Worm (Caenorhabditis elegans) whole organism, L4 larva: ENCODE data around the gene C17H11.5.
"Not testable (repeated sequence)": the region's sequence is repeated elsewhere in the genome, so short reads cannot be mapped to it uniquely, and the experiment has no call there.

Experiments
- D1046.2 ChIP-seq: fragments of 200-800 bp; sonication (Bioruptor generic); IDR thresholded peaks from 2 replicates; pipeline ENCODE4 v1.3.6; 2022; ENCODE audit warnings: missing genetic modification characterization, missing compliant biosample characterization
- F26F4.8 ChIP-seq: fragments of 200-800 bp; sonication (Bioruptor generic); conservative IDR thresholded peaks from 2 replicates; pipeline ENCODE4 v1.3.6; 2022; ENCODE audit warnings: missing genetic modification characterization, missing compliant biosample characterization
- F49E8.2 ChIP-seq: sonication (generic microtip); optimal IDR thresholded peaks from 2 replicates; lab custom pipeline; 2016; ENCODE audit warnings: missing compliant biosample characterization, mild to moderate bottlenecking, missing genetic modification characterization, borderline replicate concordance
- Y105C5A.15 ChIP-seq: fragments of 200-800 bp; sonication (Bioruptor generic); IDR thresholded peaks from 2 replicates; pipeline ENCODE4 v1.3.6; 2022; ENCODE audit warnings: missing genetic modification characterization, missing compliant biosample characterization
- ceh-20 ChIP-seq: fragments of 200-800 bp; sonication (Bioruptor generic); IDR thresholded peaks from 2 replicates; pipeline ENCODE4 v1.3.6; 2022; ENCODE audit warnings: missing genetic modification reagents, missing genetic modification characterization, missing compliant biosample characterization
- cey-2 ChIP-seq: sonication (generic microtip); optimal IDR thresholded peaks from 3 replicates; lab custom pipeline; 2017; ENCODE audit warnings: missing genetic modification characterization, mild to moderate bottlenecking, missing compliant biosample characterization, antibody characterized with exemption, borderline replicate concordance; ENCODE audit not compliant: insufficient read depth
- daf-16 ChIP-seq, 3 experiments: sonication (generic microtip); optimal IDR thresholded peaks; 2 replicates each; lab custom pipeline; 2016 to 2017; ENCODE audit warnings: missing genetic modification characterization in 3 of 3, missing genetic modification reagents in 3 of 3, mild to moderate bottlenecking in 2 of 3, missing compliant biosample characterization in 2 of 3, missing biosample characterization in 1 of 3, moderate library complexity in 1 of 3
- dmd-6 ChIP-seq: fragments of 200-800 bp; sonication (Bioruptor generic); IDR thresholded peaks from 2 replicates; pipeline ENCODE4 v1.3.6; 2022; ENCODE audit warnings: missing genetic modification reagents, missing genetic modification characterization, missing compliant biosample characterization
- dmd-8 ChIP-seq: fragments of 200-800 bp; sonication (Bioruptor generic); IDR thresholded peaks from 2 replicates; pipeline ENCODE4 v1.3.6; 2022; ENCODE audit warnings: missing genetic modification characterization, missing compliant biosample characterization
- dmd-9 ChIP-seq: fragments of 200-800 bp; sonication (Bioruptor generic); IDR thresholded peaks from 2 replicates; pipeline ENCODE4 v1.3.6; 2022; ENCODE audit warnings: missing genetic modification reagents, missing genetic modification characterization, missing compliant biosample characterization
- dve-1 ChIP-seq: sonication (generic microtip); optimal IDR thresholded peaks from 2 replicates; lab custom pipeline; 2017; ENCODE audit warnings: antibody characterized with exemption, mild to moderate bottlenecking, missing genetic modification characterization, missing compliant biosample characterization; ENCODE audit not compliant: insufficient read depth
- egl-43 ChIP-seq: fragments of 200-800 bp; sonication (Bioruptor generic); IDR thresholded peaks from 2 replicates; pipeline ENCODE4 v1.3.6; 2022; ENCODE audit warnings: missing genetic modification reagents, missing genetic modification characterization, missing compliant biosample characterization
- fos-1 ChIP-seq: fragments of 150-350 bp; optimal IDR thresholded peaks from 2 replicates; lab custom pipeline; 2014; ENCODE audit warnings: missing biosample characterization, missing genetic modification characterization
- hlh-11 ChIP-seq: fragments of 200-800 bp; sonication (Bioruptor generic); optimal IDR thresholded peaks from 2 replicates; lab custom pipeline; 2018; ENCODE audit warnings: mild to moderate bottlenecking, missing genetic modification characterization, missing compliant biosample characterization
- hlh-30 ChIP-seq: sonication (generic microtip); optimal IDR thresholded peaks from 2 replicates; lab custom pipeline; 2017; ENCODE audit warnings: antibody characterized with exemption, mild to moderate bottlenecking, missing genetic modification characterization, missing compliant biosample characterization; ENCODE audit not compliant: insufficient read depth
- jun-1 ChIP-seq: fragments of 150-350 bp; optimal IDR thresholded peaks from 2 replicates; lab custom pipeline; 2014; ENCODE audit warnings: missing biosample characterization, missing genetic modification reagents, missing genetic modification characterization
- lim-7 ChIP-seq: fragments of 200-800 bp; sonication (Bioruptor generic); IDR thresholded peaks from 2 replicates; pipeline ENCODE4 v1.3.6; 2022; ENCODE audit warnings: missing genetic modification characterization, missing compliant biosample characterization
- lin-15B ChIP-seq: fragments of 150-350 bp; sonication (generic microtip); optimal IDR thresholded peaks from 3 replicates; lab custom pipeline; 2014; ENCODE audit warnings: missing biosample characterization, missing genetic modification characterization
- lin-29 ChIP-seq: fragments of 200-800 bp; sonication (Bioruptor generic); IDR thresholded peaks from 2 replicates; pipeline ENCODE4 v1.3.6; 2022; ENCODE audit warnings: missing genetic modification reagents, missing genetic modification characterization, missing compliant biosample characterization
- madf-5 ChIP-seq, 2 experiments: fragments of 200-800 bp; sonication (Bioruptor generic); IDR thresholded peaks; 2 replicates each; pipeline ENCODE4 v1.3.6; 2022; ENCODE audit warnings: missing compliant biosample characterization in 2 of 2, missing genetic modification characterization in 2 of 2
- mdl-1 ChIP-seq, 2 experiments: fragments of 150-350 bp in 1 of 2; sonication (generic microtip) in 1 of 2; optimal IDR thresholded peaks; 2 replicates each; lab custom pipeline; 2014 to 2017; ENCODE audit warnings: missing biosample characterization in 2 of 2, missing genetic modification characterization in 2 of 2
- mes-2 ChIP-seq: sonication (generic microtip); optimal IDR thresholded peaks from 2 replicates; lab custom pipeline; 2016; ENCODE audit warnings: missing genotype, mild to moderate bottlenecking, missing genetic modification characterization, missing compliant biosample characterization; ENCODE audit not compliant: poor library complexity, severe bottlenecking
- mxl-3 ChIP-seq: fragments of 200-800 bp; sonication (Bioruptor generic); optimal IDR thresholded peaks from 2 replicates; lab custom pipeline; 2018; ENCODE audit warnings: mild to moderate bottlenecking, missing genetic modification characterization, missing compliant biosample characterization
- nhr-111 ChIP-seq: fragments of 200-800 bp; sonication (Bioruptor generic); optimal IDR thresholded peaks from 2 replicates; lab custom pipeline; 2018; ENCODE audit warnings: mild to moderate bottlenecking, missing genetic modification characterization, missing compliant biosample characterization
- nhr-28 ChIP-seq: fragments of 150-350 bp; optimal IDR thresholded peaks from 2 replicates; lab custom pipeline; 2014; ENCODE audit warnings: missing biosample characterization, missing genetic modification characterization
- nhr-42 ChIP-seq: fragments of 200-800 bp; sonication (Bioruptor generic); IDR thresholded peaks from 2 replicates; pipeline ENCODE4 v1.3.6; 2022; ENCODE audit warnings: missing genetic modification characterization, missing compliant biosample characterization
- pha-4 ChIP-seq, 2 experiments: fragments of 150-350 bp in 1 of 2; fragments of 200-800 bp in 1 of 2; sonication (Bioruptor generic) in 1 of 2; IDR thresholded peaks in 1 of 2; optimal IDR thresholded peaks in 1 of 2; 2 replicates each; pipeline versions ENCODE4 v1.3.6 to Lab custom; 2014 to 2022; ENCODE audit warnings: missing genetic modification characterization in 2 of 2, missing genetic modification reagents in 2 of 2, missing biosample characterization in 1 of 2, missing compliant biosample characterization in 1 of 2
- pqm-1 ChIP-seq: sonication (generic microtip); optimal IDR thresholded peaks from 2 replicates; lab custom pipeline; 2017; ENCODE audit warnings: missing biosample characterization, missing genetic modification characterization
- saeg-2 ChIP-seq: fragments of 200-800 bp; sonication (Bioruptor generic); IDR thresholded peaks from 2 replicates; pipeline ENCODE4 v1.3.6; 2022; ENCODE audit warnings: missing genetic modification reagents, missing genetic modification characterization, missing compliant biosample characterization
- set-16 ChIP-seq: fragments of 200-800 bp; sonication (Bioruptor generic); IDR thresholded peaks from 2 replicates; pipeline ENCODE4 v1.3.6; 2022; ENCODE audit warnings: missing genetic modification reagents, missing genetic modification characterization, missing compliant biosample characterization
- unc-62 ChIP-seq, 3 experiments: fragments of 150-350 bp in 1 of 3; sonication (generic microtip); optimal IDR thresholded peaks in 2 of 3; peaks in 1 of 3; 1 replicate in 1 of 3; 2 replicates in 2 of 3; lab custom pipeline; 2014 to 2017; ENCODE audit warnings: missing biosample characterization in 3 of 3, missing genetic modification characterization in 3 of 3, missing genetic modification reagents in 3 of 3, missing genotype in 1 of 3
- zfp-2 ChIP-seq: sonication (generic microtip); optimal IDR thresholded peaks from 2 replicates; lab custom pipeline; 2016; ENCODE audit warnings: mild to moderate bottlenecking, missing genetic modification characterization, missing compliant biosample characterization
- zfp-3 ChIP-seq: fragments of 200-800 bp; sonication (Bioruptor generic); conservative IDR thresholded peaks from 2 replicates; pipeline ENCODE4 v1.3.6; 2022; ENCODE audit warnings: missing genetic modification reagents, missing genetic modification characterization, missing compliant biosample characterization

The C17H11.5 gene

ce11 chrX:8200206-8200605, 15.3 kb upstream of the C17H11.5 start:
- TF ChIP-seq F49E8.2: no peak
- TF ChIP-seq mes-2 (tag; lab: Kevin White, UChicago): no peak
- peak in 1 of 2 experiments; percentile 17 for TF ChIP-seq unc-62 (GFP tag; optimal IDR thresholded peaks at IDR 0.05 in 1 of 2; lab: Kevin White, UChicago)
- no peak for TF ChIP-seq unc-62 (tag; optimal IDR thresholded peaks at IDR 0.05; lab: Kevin White, UChicago)
- TF ChIP-seq zfp-2 (tag; lab: Kevin White, UChicago): no peak
- TF ChIP-seq jun-1 (tag; lab: Kevin White, UChicago): no peak
- TF ChIP-seq nhr-28 (tag; lab: Kevin White, UChicago): peak; percentile 23
- TF ChIP-seq dve-1 (tag; lab: Kevin White, UChicago): peak; percentile 2
- no peak for TF ChIP-seq lin-29
- no peak for TF ChIP-seq nhr-111 (GFP tag; lab: Kevin White, UChicago)
- TF ChIP-seq, all 104 proteins: peak for 3

DNA sequence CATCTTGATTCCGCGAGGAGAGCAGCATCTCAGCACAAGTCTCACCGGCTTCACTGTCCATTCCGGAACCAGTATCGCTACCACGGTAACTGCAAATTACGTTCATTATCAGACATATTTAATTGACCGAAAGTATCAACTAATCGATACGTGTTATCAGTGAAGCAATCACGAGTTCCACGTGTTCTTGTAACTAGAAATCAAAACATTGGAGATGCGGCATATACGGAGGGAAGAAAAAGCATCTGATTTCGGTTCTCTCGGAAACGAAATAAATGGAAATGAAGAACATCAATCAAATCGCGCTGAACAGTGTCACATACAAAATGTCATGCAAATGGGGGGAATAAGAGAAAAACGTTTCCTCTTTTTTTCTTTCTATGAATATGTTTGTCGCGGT, 8.3 kb upstream of the C17H11.5 start:
- TF ChIP-seq daf-16 (GFP tag; optimal IDR thresholded peaks at IDR 0.05; lab: Kevin White, UChicago) (no peak), daf-16 (tag; optimal IDR thresholded peaks at IDR 0.05; lab: Kevin White, UChicago) (peak; percentile 60), pqm-1 (peak; percentile 10), D1046.2 (GFP tag; lab: Robert Waterston, UW) (no peak), lin-15B (tag; lab: Kevin White, UChicago) (no peak), mxl-3 (peak; percentile 46), hlh-30 (peak; percentile 70), mdl-1 (tag; optimal IDR thresholded peaks at IDR 0.05; lab: Kevin White, UChicago) (peak in 1 of 2 experiments; percentile 20), nhr-28 (tag; lab: Kevin White, UChicago) (peak; percentile 51), F49E8.2 (no peak), nhr-42 (GFP tag; lab: Robert Waterston, UW) (no peak), dmd-6 (GFP tag; lab: Robert Waterston, UW) (peak; percentile 73), ceh-20 (GFP tag; lab: Robert Waterston, UW) (no peak), pha-4 (GFP tag; IDR thresholded peaks at IDR 0.05; lab: Robert Waterston, UW) (no peak), pha-4 (tag; optimal IDR thresholded peaks at IDR 0.05; lab: Kevin White, UChicago) (no peak), hlh-11 (tag; lab: Kevin White, UChicago) (peak; percentile 54), dve-1 (tag; lab: Kevin White, UChicago) (peak; percentile 30), nhr-111 (GFP tag; lab: Kevin White, UChicago) (no peak), cey-2 (no peak), fos-1 (tag; lab: Kevin White, UChicago) (no peak)

- TF ChIP-seq madf-5 (GFP tag; IDR thresholded peaks at IDR 0.05; lab: Robert Waterston, UW) (0 out of 4 replicates have a peak, but pooled peaks of 1 of the 2 experiments have one; percentile 16), dmd-8 (GFP tag; lab: Robert Waterston, UW) (peak; percentile 62; the same call in 1 of the 2 replicates), set-16 (peak; percentile 96), Y105C5A.15 (GFP tag; lab: Robert Waterston, UW) (peak; percentile 72; the same call in 1 of the 2 replicates), dmd-9 (GFP tag; lab: Robert Waterston, UW) (0 out of 2 replicates have a peak, but pooled peaks have one; percentile 53), zfp-3 (GFP tag; lab: Robert Waterston, UW) (0 out of 2 replicates have a peak, but pooled peaks have one; percentile 24), lim-7 (GFP tag; lab: Robert Waterston, UW) (0 out of 2 replicates have a peak, but pooled peaks have one; percentile 11), F26F4.8 (0 out of 2 replicates have a peak, but pooled peaks have one; percentile 15), egl-43 (GFP tag; lab: Robert Waterston, UW) (peak; percentile 79), D1046.2 (GFP tag; lab: Robert Waterston, UW) (0 out of 2 replicates have a peak, but pooled peaks have one; percentile 55), pha-4 (GFP tag; IDR thresholded peaks at IDR 0.05; lab: Robert Waterston, UW) (peak; percentile 40; the same call in 1 of the 2 replicates), saeg-2 (GFP tag; lab: Robert Waterston, UW) (0 out of 2 replicates have a peak, but pooled peaks have one; percentile 17)
- TF ChIP-seq pha-4 (tag; optimal IDR thresholded peaks at IDR 0.05; lab: Kevin White, UChicago): not testable (repeated sequence)
Observed at ce11 chrX:8181590-8182311, 3.2 kb downstream of the C17H11.5 start, which contains the start of gene C17H11.4. TSS of gene C17H11.4 (minus strand) at chrX:8181640.
